Fruit fly (Drosophila melanogaster): ENCODE data around the gene Creld.
A peak's percentile ranks its signal among the peaks of the same experiment; 100 is the strongest.

Gene Creld

dm6 chr2L:134563-135382 lies 32.6 kb downstream of the Creld start (continued):
- TF ChIP-seq CG11294 (GFP tag; IDR thresholded peaks at IDR 0.05) (no peak), Eip93F (GFP tag; optimal IDR thresholded peaks at IDR 0.05) (no peak), CG8319 (GFP tag; optimal IDR thresholded peaks at IDR 0.05) (no peak), CG16779 (tag; optimal IDR thresholded peaks at IDR 0.05) (no peak), fd59A (GFP tag; optimal IDR thresholded peaks at IDR 0.05) (no peak), topi (GFP tag; optimal IDR thresholded peaks at IDR 0.05) (no peak), Met (GFP tag; optimal IDR thresholded peaks at IDR 0.05) (no peak), lz (GFP tag; optimal IDR thresholded peaks at IDR 0.05) (no peak), dac (GFP tag; optimal IDR thresholded peaks at IDR 0.05) (no peak), net (GFP tag; optimal IDR thresholded peaks at IDR 0.05) (peak; percentile 13), CG15336 (GFP tag; IDR thresholded peaks at IDR 0.05) (no peak), Sox102F (GFP tag; optimal IDR thresholded peaks at IDR 0.05) (no peak), CG3032 (tag; optimal IDR thresholded peaks at IDR 0.05) (no peak), Ets21C (GFP tag; optimal IDR thresholded peaks at IDR 0.05) (no peak), Hr39 (GFP tag; optimal IDR thresholded peaks at IDR 0.05) (no peak), Sox14 (GFP tag; optimal IDR thresholded peaks at IDR 0.05) (no peak), CG32006 (GFP tag; optimal IDR thresholded peaks at IDR 0.05) (peak; percentile 30), CG3919 (GFP tag; optimal IDR thresholded peaks at IDR 0.05) (no peak), CG6163 (GFP tag; IDR thresholded peaks at IDR 0.05) (0 out of 3 replicates have a peak, but pooled peaks have one; percentile 29), CG10631 (GFP tag; optimal IDR thresholded peaks at IDR 0.05) (peak; percentile 18), vri (GFP tag; optimal IDR thresholded peaks at IDR 0.05) (peak; percentile 15), esn (GFP tag; optimal IDR thresholded peaks at IDR 0.05) (no peak), achi (GFP tag; optimal IDR thresholded peaks at IDR 0.05) (no peak)

DNA sequence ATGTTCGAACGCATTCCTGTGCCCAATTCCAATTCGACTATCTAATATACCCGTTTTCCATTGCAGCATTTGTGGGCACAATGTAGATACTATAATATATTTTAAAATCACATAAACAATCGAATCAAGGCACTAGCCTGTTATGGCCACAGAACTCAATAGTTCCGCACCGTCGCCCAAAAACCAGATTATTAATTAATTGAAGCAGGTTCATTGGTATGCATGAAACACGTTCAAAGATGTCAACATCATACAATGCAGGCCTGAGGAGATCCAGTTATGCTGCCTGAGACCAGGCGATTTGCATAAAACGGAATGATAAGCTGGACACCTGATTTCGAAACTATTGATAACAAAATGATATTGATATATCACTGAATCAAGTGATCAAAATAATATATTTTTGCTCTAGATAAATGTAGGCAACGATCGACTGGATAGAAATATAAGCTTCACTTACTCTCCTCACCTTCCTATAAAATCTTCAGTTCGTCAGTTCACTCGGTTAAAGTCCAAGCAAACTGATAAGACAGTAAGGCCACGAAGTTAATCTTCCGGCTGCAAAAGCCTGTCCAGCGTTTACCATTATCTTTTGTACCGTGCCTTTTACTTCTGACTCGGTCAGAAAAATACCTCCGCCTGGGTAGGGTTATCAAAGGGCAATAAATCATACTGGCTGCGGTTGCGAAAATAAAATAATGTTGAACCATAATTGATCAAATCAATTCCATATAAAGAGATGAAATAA lies 33.4 kb downstream of the Creld start:
- TF ChIP-seq CG9139 (GFP tag; optimal IDR thresholded peaks at IDR 0.05) (peak; percentile 47), ss (GFP tag; optimal IDR thresholded peaks at IDR 0.05) (peak; percentile 8 to 67), Eip78C (GFP tag) (peak; percentile 63), CG11294 (GFP tag; IDR thresholded peaks at IDR 0.05) (no peak), CG4318 (GFP tag; optimal IDR thresholded peaks at IDR 0.05) (no peak), Hr38 (GFP tag; optimal IDR thresholded peaks at IDR 0.05) (no peak), acj6 (GFP tag; optimal IDR thresholded peaks at IDR 0.05) (no peak), CG6808 (GFP tag; optimal IDR thresholded peaks at IDR 0.05) (peak; percentile 26), CG1621 (tag; optimal IDR thresholded peaks at IDR 0.05) (peak; percentile 36), svp (GFP tag) (peak; percentile 98), CG3919 (GFP tag; optimal IDR thresholded peaks at IDR 0.05) (peak; percentile 4), cyc (GFP tag; optimal IDR thresholded peaks at IDR 0.05) (no peak)

DNA sequence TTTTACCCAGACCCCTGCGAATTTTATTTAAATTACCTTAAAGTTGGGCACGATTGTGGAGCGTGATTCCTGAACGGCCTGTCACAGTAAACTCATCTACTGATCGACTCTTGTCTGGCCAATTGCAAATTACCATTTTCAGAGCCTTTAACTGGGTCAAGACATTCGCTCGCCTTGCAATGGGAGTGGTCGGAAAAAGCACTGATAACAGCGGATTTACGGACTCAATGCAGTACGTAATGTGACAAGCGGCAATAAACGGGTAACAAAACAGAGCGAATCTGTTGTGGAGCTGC lies 33.9 kb downstream of the Creld start:
- peak; percentile 34 for TF ChIP-seq Eip78C (GFP tag)
- TF ChIP-seq vri (GFP tag; optimal IDR thresholded peaks at IDR 0.05) = peak; percentile 32
- no peak for TF ChIP-seq CG7368 (GFP tag; optimal IDR thresholded peaks at IDR 0.05)
- peak; percentile 93 for TF ChIP-seq svp (GFP tag)

Data from whole organism, prepupa.